Worm (Caenorhabditis elegans) whole organism, early embryonic: Measurements from ENCODE around the gene lem-4.

Experiments used
- ama-1 ChIP-seq: fragments of 150-350 bp; optimal IDR thresholded peaks from 2 replicates; lab custom pipeline; 2014
- ets-7 ChIP-seq: sonication (generic microtip); optimal IDR thresholded peaks from 2 replicates; lab custom pipeline; 2016; ENCODE audit warnings: missing genotype, missing genetic modification characterization, missing compliant biosample characterization
- hmbx-1 ChIP-seq: sonication (generic microtip); optimal IDR thresholded peaks from 2 replicates; lab custom pipeline; 2016; ENCODE audit warnings: mild to moderate bottlenecking, missing genetic modification characterization, missing compliant biosample characterization

- TF ChIP-seq ama-1 (lab: Kevin White, UChicago) (no peak), hmbx-1 (tag; lab: Kevin White, UChicago) (no peak), ets-7 (tag; lab: Kevin White, UChicago) (no peak)
Observed at ce11 chrIV:878634-879033, 24.1 kb upstream of the lem-4 start.
